Worm (Caenorhabditis elegans): ENCODE data around the gene F28F8.9.
A peak's percentile ranks its signal among the peaks of the same experiment; 100 is the strongest.

The F28F8.9 gene

ce11 chrV:15569702-15570430 lies 8.6 kb downstream of the F28F8.9 start, which contains the start of gene lsm-5:
TSS of gene lsm-5 (plus strand) at chrV:15570380.
- no peak for TF ChIP-seq ceh-90 (tag; optimal IDR thresholded peaks at IDR 0.05)
- TF ChIP-seq dsc-1 (tag; optimal IDR thresholded peaks at IDR 0.05): no peak
- TF ChIP-seq pqm-1 (tag; optimal IDR thresholded peaks at IDR 0.05): no peak
- no peak for TF ChIP-seq vab-15 (tag; optimal IDR thresholded peaks at IDR 0.05)
- no peak for TF ChIP-seq ets-5 (GFP tag; IDR thresholded peaks at IDR 0.05)
- TF ChIP-seq ceh-82 (tag; optimal IDR thresholded peaks at IDR 0.05): peak in 2 of 3 experiments; percentile 48 to 56
- TF ChIP-seq alr-1 (tag; optimal IDR thresholded peaks at IDR 0.05; ENCODE audit: borderline replicate concordance): no peak
- no peak for TF ChIP-seq grh-1 (GFP tag; IDR thresholded peaks at IDR 0.05)
- peak; percentile 95 for TF ChIP-seq ama-1 (optimal IDR thresholded peaks at IDR 0.05)
- TF ChIP-seq elt-2 (tag; optimal IDR thresholded peaks at IDR 0.05): peak; percentile 2
- TF ChIP-seq elt-3 (tag; optimal IDR thresholded peaks at IDR 0.05): peak in 1 of 6 experiments; percentile 58
- TF ChIP-seq swsn-7 (tag; optimal IDR thresholded peaks at IDR 0.05): peak; percentile 32
- peak; percentile 95 to 97 for TF ChIP-seq lin-35 (GFP tag; optimal IDR thresholded peaks at IDR 0.05)
- no peak for TF ChIP-seq hlh-17 (GFP tag; optimal IDR thresholded peaks at IDR 0.05; ENCODE audit: borderline replicate concordance)
- TF ChIP-seq mep-1 (tag; optimal IDR thresholded peaks at IDR 0.05): peak; percentile 50
- peak; percentile 13 for TF ChIP-seq nhr-90 (tag; optimal IDR thresholded peaks at IDR 0.05; ENCODE audit: poor library complexity)
- no peak for TF ChIP-seq pag-3 (tag; optimal IDR thresholded peaks at IDR 0.05; ENCODE audit: borderline replicate concordance, insufficient read depth)
- TF ChIP-seq fkh-10 (GFP tag; optimal IDR thresholded peaks at IDR 0.05): no peak
- no peak for TF ChIP-seq sptf-1 (tag; optimal IDR thresholded peaks at IDR 0.05)
- no peak for TF ChIP-seq blmp-1 (tag; optimal IDR thresholded peaks at IDR 0.05)
- peak; percentile 51 for TF ChIP-seq rnt-1 (tag; optimal IDR thresholded peaks at IDR 0.05)
- TF ChIP-seq tlp-1 (tag; optimal IDR thresholded peaks at IDR 0.05): no peak
- TF ChIP-seq nhr-77 (tag; optimal IDR thresholded peaks at IDR 0.05): peak; percentile 34
- no peak for TF ChIP-seq nhr-85 (tag)
- TF ChIP-seq irx-1 (tag; optimal IDR thresholded peaks at IDR 0.05): peak; percentile 52
- no peak for TF ChIP-seq nhr-12 (tag; optimal IDR thresholded peaks at IDR 0.05)
- TF ChIP-seq unc-30 (tag; optimal IDR thresholded peaks at IDR 0.05): no peak
- no peak for TF ChIP-seq lir-3 (tag; optimal IDR thresholded peaks at IDR 0.05; ENCODE audit: poor library complexity)
- TF ChIP-seq aly-2 (tag; optimal IDR thresholded peaks at IDR 0.05): peak; percentile 93
- peak; percentile 4 for TF ChIP-seq fkh-8 (tag; optimal IDR thresholded peaks at IDR 0.05)
- TF ChIP-seq egl-13 (tag; optimal IDR thresholded peaks at IDR 0.05): no peak
- TF ChIP-seq xbp-1 (tag; optimal IDR thresholded peaks at IDR 0.05): peak; percentile 48
- TF ChIP-seq isw-1 (GFP tag; IDR thresholded peaks at IDR 0.05): peak; percentile 39
- peak; percentile 56 for TF ChIP-seq C16A3.4 (tag; optimal IDR thresholded peaks at IDR 0.05)
- peak; percentile 64 for TF ChIP-seq nhr-71 (tag; optimal IDR thresholded peaks at IDR 0.05)
- peak; percentile 91 to 96 (median 95) for TF ChIP-seq dpl-1 (GFP tag; optimal IDR thresholded peaks at IDR 0.05)
- TF ChIP-seq nhr-47 (tag; optimal IDR thresholded peaks at IDR 0.05): peak; percentile 55
- TF ChIP-seq egl-27 (tag; optimal IDR thresholded peaks at IDR 0.05): no peak
- no peak for TF ChIP-seq nhr-237 (tag; optimal IDR thresholded peaks at IDR 0.05)
- TF ChIP-seq nhr-20 (tag; optimal IDR thresholded peaks at IDR 0.05): peak; percentile 43
- peak; percentile 64 for TF ChIP-seq nhr-19 (GFP tag; conservative IDR thresholded peaks at IDR 0.05)
- TF ChIP-seq unc-98 (GFP tag; IDR thresholded peaks at IDR 0.05): no peak
- TF ChIP-seq ces-1 (GFP tag; optimal IDR thresholded peaks at IDR 0.05): no peak
- TF ChIP-seq C34B4.2 (tag; optimal IDR thresholded peaks at IDR 0.05): no peak
- peak; percentile 41 for TF ChIP-seq lin-13 (GFP tag; optimal IDR thresholded peaks at IDR 0.05)
- TF ChIP-seq sox-4 (tag; optimal IDR thresholded peaks at IDR 0.05): no peak
- TF ChIP-seq F16B12.6 (tag; optimal IDR thresholded peaks at IDR 0.05): peak; percentile 19
- peak; percentile 5 for TF ChIP-seq unc-86 (tag; optimal IDR thresholded peaks at IDR 0.05)
- TF ChIP-seq fkh-4 (tag; optimal IDR thresholded peaks at IDR 0.05; ENCODE audit: borderline replicate concordance): no peak
- TF ChIP-seq skn-1 (tag; optimal IDR thresholded peaks at IDR 0.05): peak; percentile 19
- TF ChIP-seq aha-1 (tag; optimal IDR thresholded peaks at IDR 0.05): no peak
- peak; percentile 50 for TF ChIP-seq unc-130 (tag; optimal IDR thresholded peaks at IDR 0.05)
